Worm (Caenorhabditis elegans) whole organism, L3 larva: ENCODE measurements around the gene srbc-34.

Experiments
- ama-1 ChIP-seq: fragments of 150-350 bp; optimal IDR thresholded peaks from 2 replicates; lab custom pipeline; 2018
- lin-39 ChIP-seq: fragments of 150-350 bp; optimal IDR thresholded peaks from 2 replicates; lab custom pipeline; 2018; ENCODE audit warnings: missing biosample characterization, missing genetic modification reagents, missing genetic modification characterization
- nfya-1 ChIP-seq: sonication (generic microtip); optimal IDR thresholded peaks from 2 replicates; lab custom pipeline; 2017; ENCODE audit warnings: missing genetic modification characterization, mild to moderate bottlenecking, missing compliant biosample characterization, antibody characterized with exemption, moderate library complexity; ENCODE audit not compliant: insufficient read depth
- snpc-4 ChIP-seq: fragments of 150-350 bp; optimal IDR thresholded peaks from 2 replicates; lab custom pipeline; 2014; ENCODE audit warnings: missing biosample characterization, missing genetic modification characterization

- TF ChIP-seq lin-39 (tag; lab: Kevin White, UChicago) (no peak), snpc-4 (tag; lab: Kevin White, UChicago) (no peak), ama-1 (lab: Kevin White, UChicago) (no peak), nfya-1 (no peak)
Observed at ce11 chrV:20161781-20162289, 44.3 kb upstream of the srbc-34 start.
